Worm (Caenorhabditis elegans): ENCODE measurements around the gene C37E2.2.
A peak's percentile ranks its signal among the peaks of the same experiment; 100 is the strongest.

Gene C37E2.2

DNA sequence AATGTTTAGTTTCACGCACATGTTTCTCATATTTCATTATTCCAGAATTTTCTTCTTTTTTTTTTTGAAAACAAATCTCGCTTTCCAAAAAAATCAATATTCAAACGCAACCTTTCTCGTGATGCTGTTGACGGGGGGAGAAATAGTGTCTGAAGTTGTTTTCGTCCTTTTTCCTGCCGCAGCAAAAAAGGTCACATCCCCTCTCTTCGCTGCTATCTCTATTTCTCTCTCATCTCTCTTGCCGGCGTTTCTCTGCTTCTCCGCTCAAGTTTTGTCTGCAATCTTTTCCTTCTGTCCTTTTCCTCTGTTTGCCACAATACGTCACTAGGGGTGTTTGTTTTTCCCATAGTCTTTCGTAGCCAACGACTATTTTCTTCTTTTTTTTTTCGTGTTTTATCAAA, 29.1 kb upstream of the C37E2.2 start (continued):
- no peak for TF ChIP-seq nfya-1 (tag; optimal IDR thresholded peaks at IDR 0.05; ENCODE audit: borderline replicate concordance, insufficient read depth)
- no peak for TF ChIP-seq mel-28 (tag; optimal IDR thresholded peaks at IDR 0.05; ENCODE audit: borderline replicate concordance)
- TF ChIP-seq ztf-25 (GFP tag; IDR thresholded peaks at IDR 0.05) = no peak
- TF ChIP-seq nfyb-1 (GFP tag; IDR thresholded peaks at IDR 0.05) = no peak
- TF ChIP-seq sdz-38 (tag; optimal IDR thresholded peaks at IDR 0.05) = no peak
- no peak for TF ChIP-seq madf-8 (GFP tag; conservative IDR thresholded peaks at IDR 0.05)
- no peak for TF ChIP-seq Y67H2A.10 (GFP tag; conservative IDR thresholded peaks at IDR 0.05)
- peak; percentile 52 for TF ChIP-seq tbp1 (GFP tag; optimal IDR thresholded peaks at IDR 0.05)
- TF ChIP-seq F39B2.1 (GFP tag; IDR thresholded peaks at IDR 0.05) = no peak
- TF ChIP-seq ceh-27 (GFP tag; optimal IDR thresholded peaks at IDR 0.05) = peak; percentile 68
- TF ChIP-seq mcd-1 (GFP tag; IDR thresholded peaks at IDR 0.05) = peak; percentile 42; the same call in 1 of the 2 replicates
- peak; percentile 70 for TF ChIP-seq ztf-26 (tag; optimal IDR thresholded peaks at IDR 0.05)
- peak; percentile 21 for TF ChIP-seq ztf-18 (tag; optimal IDR thresholded peaks at IDR 0.05)
- TF ChIP-seq ekl-4 (GFP tag; IDR thresholded peaks at IDR 0.05) = 0 out of 2 replicates have a peak, but pooled peaks have one; percentile 38
- no peak for TF ChIP-seq T07F8.4 (tag; optimal IDR thresholded peaks at IDR 0.05)
- no peak for TF ChIP-seq ama-1 (optimal IDR thresholded peaks at IDR 0.05)
- no peak for TF ChIP-seq ama-1 (GFP tag; optimal IDR thresholded peaks at IDR 0.05)
- TF ChIP-seq K12H6.12 (tag; optimal IDR thresholded peaks at IDR 0.05) = peak; percentile 84
- TF ChIP-seq tlf-1 (GFP tag; optimal IDR thresholded peaks at IDR 0.05) = no peak
- TF ChIP-seq zim-3 (tag; optimal IDR thresholded peaks at IDR 0.05) = no peak
- TF ChIP-seq Y53G8AR.9 (GFP tag; conservative IDR thresholded peaks at IDR 0.05) = no peak
- TF ChIP-seq egrh-3 (GFP tag; IDR thresholded peaks at IDR 0.05) = peak; percentile 42
- TF ChIP-seq cebp-2 (GFP tag; IDR thresholded peaks at IDR 0.05) = no peak
- TF ChIP-seq bed-1 (GFP tag; IDR thresholded peaks at IDR 0.05) = no peak
- no peak for TF ChIP-seq tbx-9 (tag; optimal IDR thresholded peaks at IDR 0.05; ENCODE audit: borderline replicate concordance)
- TF ChIP-seq gei-17 (GFP tag; optimal IDR thresholded peaks at IDR 0.05) = peak; percentile 62
- no peak for TF ChIP-seq B0019.2 (GFP tag; conservative IDR thresholded peaks at IDR 0.05)
- no peak for TF ChIP-seq unc-62 (GFP tag; optimal IDR thresholded peaks at IDR 0.05)
- peak; percentile 68 for TF ChIP-seq somi-1 (GFP tag; optimal IDR thresholded peaks at IDR 0.05)
- TF ChIP-seq snpc-1.3 (tag; optimal IDR thresholded peaks at IDR 0.05; ENCODE audit: insufficient read depth) = no peak
- TF ChIP-seq cebp-1 (GFP tag; IDR thresholded peaks at IDR 0.05) = peak; percentile 56; the same call in 1 of the 2 replicates
- TF ChIP-seq cebp-1 (tag; optimal IDR thresholded peaks at IDR 0.05) = peak; percentile 83
- peak; percentile 75 for TF ChIP-seq zfh-2 (GFP tag; conservative IDR thresholded peaks at IDR 0.05)

ce11 chrX:14147400-14147799, 28.4 kb upstream of the C37E2.2 start, which contains the start of gene akt-2:
TSS of gene akt-2 (plus strand) at chrX:14147700.
- TF ChIP-seq lin-54 (GFP tag; optimal IDR thresholded peaks at IDR 0.05) (no peak), him-1 (tag; optimal IDR thresholded peaks at IDR 0.05) (no peak), lsy-27 (tag; optimal IDR thresholded peaks at IDR 0.05; ENCODE audit: borderline replicate concordance, insufficient read depth) (no peak), hlh-26 (GFP tag; conservative IDR thresholded peaks at IDR 0.05) (no peak), ztf-22 (GFP tag; optimal IDR thresholded peaks at IDR 0.05) (no peak), K12H6.12 (tag; optimal IDR thresholded peaks at IDR 0.05) (no peak), ztf-18 (tag; optimal IDR thresholded peaks at IDR 0.05) (no peak), snpc-3.4 (tag; optimal IDR thresholded peaks at IDR 0.05) (no peak), ceh-27 (GFP tag; optimal IDR thresholded peaks at IDR 0.05) (no peak), pha-4 (tag; optimal IDR thresholded peaks at IDR 0.05) (no peak), F33H1.4 (GFP tag; IDR thresholded peaks at IDR 0.05) (no peak), repo-1 (tag; optimal IDR thresholded peaks at IDR 0.05) (no peak), madf-3 (GFP tag; IDR thresholded peaks at IDR 0.05) (no peak)

All from whole organism, young adult.